Worm (Caenorhabditis elegans): ENCODE data around the gene C04C3.14.

C04C3.14 gene

DNA sequence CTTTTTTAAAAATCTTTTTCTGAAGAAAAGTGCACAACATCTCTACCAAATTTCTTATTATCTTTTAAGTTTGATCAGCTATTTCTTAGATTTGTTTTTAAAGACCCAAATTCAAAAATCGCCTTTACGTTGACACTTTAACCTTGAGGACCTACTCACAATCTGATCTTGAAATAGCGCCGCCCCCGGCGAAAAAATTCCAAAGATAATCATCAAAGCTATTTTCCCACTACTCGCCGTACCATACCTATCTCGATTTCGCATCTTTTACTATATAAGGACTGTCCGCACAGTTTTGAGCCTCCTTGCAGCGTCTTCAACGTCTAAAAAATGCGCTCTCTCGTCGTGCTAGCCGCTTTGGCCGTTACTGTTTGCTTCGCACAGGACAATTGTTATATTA lies 45.2 kb downstream of the C04C3.14 start, which contains the start of gene grd-10:
Gene grd-10, plus strand, starts transcription at position 208 of the 400 bp plus-strand sequence.
- no peak for TF ChIP-seq zip-8 (tag; optimal IDR thresholded peaks at IDR 0.05)
- no peak for TF ChIP-seq unc-62 (GFP tag; optimal IDR thresholded peaks at IDR 0.05)
- no peak for TF ChIP-seq mls-2 (tag; optimal IDR thresholded peaks at IDR 0.05)
- TF ChIP-seq ceh-83 (GFP tag; optimal IDR thresholded peaks at IDR 0.05): no peak
- TF ChIP-seq ham-2 (GFP tag; optimal IDR thresholded peaks at IDR 0.05): no peak
- TF ChIP-seq nhr-2 (tag; optimal IDR thresholded peaks at IDR 0.05): no peak
- TF ChIP-seq sem-2 (GFP tag; optimal IDR thresholded peaks at IDR 0.05): no peak
- no peak for TF ChIP-seq bed-3 (GFP tag; optimal IDR thresholded peaks at IDR 0.05)
- no peak for TF ChIP-seq snpc-4 (tag; optimal IDR thresholded peaks at IDR 0.05)
- TF ChIP-seq nhr-28 (tag; optimal IDR thresholded peaks at IDR 0.05): no peak
- TF ChIP-seq cnd-1 (tag; optimal IDR thresholded peaks at IDR 0.05): no peak
- no peak for TF ChIP-seq nhr-76 (tag; optimal IDR thresholded peaks at IDR 0.05)
- no peak for TF ChIP-seq lin-32 (GFP tag; optimal IDR thresholded peaks at IDR 0.05)
- no peak for TF ChIP-seq flh-1 (GFP tag; optimal IDR thresholded peaks at IDR 0.05)
- TF ChIP-seq pha-4 (tag; optimal IDR thresholded peaks at IDR 0.05): no peak
- TF ChIP-seq mab-5 (tag; optimal IDR thresholded peaks at IDR 0.05): no peak
- TF ChIP-seq blmp-1 (tag; optimal IDR thresholded peaks at IDR 0.05): no peak
- no peak for TF ChIP-seq hlh-1 (tag; optimal IDR thresholded peaks at IDR 0.05)
- TF ChIP-seq drap-1 (GFP tag; optimal IDR thresholded peaks at IDR 0.05): no peak
- TF ChIP-seq elt-1 (tag; optimal IDR thresholded peaks at IDR 0.05; ENCODE audit: borderline replicate concordance, insufficient read depth): no peak

ce11 chrIV:3442513-3442912 lies 46.8 kb downstream of the C04C3.14 start:
- TF ChIP-seq mep-1 (tag; optimal IDR thresholded peaks at IDR 0.05) (no peak), nhr-76 (tag; optimal IDR thresholded peaks at IDR 0.05) (no peak), lin-32 (GFP tag; optimal IDR thresholded peaks at IDR 0.05) (no peak), cnd-1 (tag; optimal IDR thresholded peaks at IDR 0.05) (no peak), ceh-43 (GFP tag; optimal IDR thresholded peaks at IDR 0.05) (no peak), zip-8 (tag; optimal IDR thresholded peaks at IDR 0.05) (no peak), nhr-237 (tag; optimal IDR thresholded peaks at IDR 0.05) (no peak), ceh-83 (GFP tag; optimal IDR thresholded peaks at IDR 0.05) (no peak), blmp-1 (tag; optimal IDR thresholded peaks at IDR 0.05) (no peak), sptf-1 (tag; optimal IDR thresholded peaks at IDR 0.05) (no peak), sem-2 (GFP tag; optimal IDR thresholded peaks at IDR 0.05) (no peak), ces-1 (GFP tag; optimal IDR thresholded peaks at IDR 0.05) (no peak), elt-3 (tag; optimal IDR thresholded peaks at IDR 0.05) (no peak), pha-4 (tag; optimal IDR thresholded peaks at IDR 0.05) (no peak), flh-1 (GFP tag; optimal IDR thresholded peaks at IDR 0.05) (no peak), nhr-2 (tag; optimal IDR thresholded peaks at IDR 0.05) (no peak)

- TF ChIP-seq tbx-8 (GFP tag; optimal IDR thresholded peaks at IDR 0.05) (no peak), ceh-83 (GFP tag; optimal IDR thresholded peaks at IDR 0.05) (no peak), nhr-28 (tag; optimal IDR thresholded peaks at IDR 0.05) (no peak), mep-1 (tag; optimal IDR thresholded peaks at IDR 0.05) (no peak), bed-3 (GFP tag; optimal IDR thresholded peaks at IDR 0.05) (no peak), snpc-4 (tag; optimal IDR thresholded peaks at IDR 0.05) (no peak), lin-13 (tag; optimal IDR thresholded peaks at IDR 0.05) (no peak), drap-1 (GFP tag; optimal IDR thresholded peaks at IDR 0.05) (no peak), ham-2 (GFP tag; optimal IDR thresholded peaks at IDR 0.05) (no peak), nhr-237 (tag; optimal IDR thresholded peaks at IDR 0.05) (no peak), elt-1 (tag; optimal IDR thresholded peaks at IDR 0.05; ENCODE audit: borderline replicate concordance, insufficient read depth) (no peak), lin-32 (GFP tag; optimal IDR thresholded peaks at IDR 0.05) (no peak), elt-3 (tag; optimal IDR thresholded peaks at IDR 0.05) (no peak), ztf-11 (tag; optimal IDR thresholded peaks at IDR 0.05) (no peak), blmp-1 (tag; optimal IDR thresholded peaks at IDR 0.05) (no peak), ces-1 (GFP tag; optimal IDR thresholded peaks at IDR 0.05) (no peak), unc-39 (tag; optimal IDR thresholded peaks at IDR 0.05) (no peak), flh-1 (GFP tag; optimal IDR thresholded peaks at IDR 0.05) (no peak), sptf-1 (tag; optimal IDR thresholded peaks at IDR 0.05) (no peak), nhr-2 (tag; optimal IDR thresholded peaks at IDR 0.05) (no peak)
Observed at ce11 chrIV:3444101-3444500, 48.4 kb downstream of the C04C3.14 start, which contains the start of gene F09D12.2. F09D12.2 (minus strand) TSS chrIV:3444201.

DNA sequence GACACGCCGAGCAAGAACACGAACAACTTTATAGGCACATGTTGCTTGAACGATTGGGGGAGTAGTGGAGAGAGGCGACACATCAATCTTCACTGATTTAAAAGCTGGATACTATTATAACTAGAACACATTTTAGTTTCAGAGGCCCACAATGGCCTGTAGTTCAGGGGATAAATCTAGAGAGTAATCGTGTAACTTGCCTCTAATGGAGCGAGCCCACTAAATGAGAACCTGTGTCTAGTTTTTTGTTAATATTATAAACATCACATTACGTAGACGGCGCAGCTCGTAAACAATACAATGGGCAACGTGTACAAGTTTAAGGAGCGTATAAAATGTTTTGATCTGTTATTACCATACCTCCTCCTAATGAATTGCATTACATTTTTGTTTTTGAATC lies 48.9 kb downstream of the C04C3.14 start, which contains the start of gene F58E2.5:
Gene F58E2.5, plus strand, starts transcription at position 301 of the 400 bp plus-strand sequence.
- no peak for TF ChIP-seq elt-3 (tag; optimal IDR thresholded peaks at IDR 0.05)
- no peak for TF ChIP-seq nhr-12 (tag; optimal IDR thresholded peaks at IDR 0.05)
- TF ChIP-seq ceh-83 (GFP tag; optimal IDR thresholded peaks at IDR 0.05): no peak
- no peak for TF ChIP-seq pha-4 (tag; optimal IDR thresholded peaks at IDR 0.05)
- TF ChIP-seq nhr-2 (tag; optimal IDR thresholded peaks at IDR 0.05): no peak
